Worm (Caenorhabditis elegans): ENCODE results near the gene cox-15.

cox-15 gene

DNA sequence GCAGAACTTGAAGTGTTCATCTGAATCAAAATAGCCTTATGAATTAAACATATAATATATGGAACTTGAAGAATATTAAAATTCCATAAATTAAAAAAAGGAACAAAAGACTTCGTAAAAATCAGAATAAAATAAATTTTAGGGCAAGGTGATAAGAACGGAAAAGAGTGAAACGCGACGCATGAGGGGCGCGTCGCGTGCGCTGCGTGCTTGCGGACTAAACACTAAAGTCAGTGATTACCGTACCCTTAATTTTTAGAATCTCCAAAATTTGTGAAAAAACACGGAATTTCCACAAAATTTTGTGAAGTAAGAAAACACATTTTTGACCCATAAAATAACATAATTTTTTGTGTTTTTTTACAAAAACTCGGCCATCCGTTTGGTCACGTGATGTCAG is 26.4 kb upstream of the cox-15 start, which contains the start of gene T05B9.1:
TSS of gene T05B9.1 (minus strand) at position 20 of the 400 bp plus-strand sequence.
- TF ChIP-seq lin-15B (tag; optimal IDR thresholded peaks at IDR 0.05) (no peak), ama-1 (optimal IDR thresholded peaks at IDR 0.05) (no peak), jun-1 (tag; optimal IDR thresholded peaks at IDR 0.05) (no peak), nhr-47 (tag; optimal IDR thresholded peaks at IDR 0.05) (no peak), nhr-19 (GFP tag; conservative IDR thresholded peaks at IDR 0.05) (no peak), unc-62 (GFP tag; optimal IDR thresholded peaks at IDR 0.05) (no peak), lir-3 (tag; optimal IDR thresholded peaks at IDR 0.05; ENCODE audit: poor library complexity) (no peak), nhr-12 (tag; optimal IDR thresholded peaks at IDR 0.05) (no peak), swsn-7 (tag; optimal IDR thresholded peaks at IDR 0.05) (no peak), nhr-85 (tag) (no peak), rnt-1 (tag; optimal IDR thresholded peaks at IDR 0.05) (no peak)

ce11 chrII:11259766-11260165 is 25.0 kb upstream of the cox-15 start:
- no peak for TF ChIP-seq hlh-4 (tag; optimal IDR thresholded peaks at IDR 0.05)
- no peak for TF ChIP-seq alr-1 (tag; optimal IDR thresholded peaks at IDR 0.05; ENCODE audit: borderline replicate concordance)
- TF ChIP-seq lin-14 (GFP tag; optimal IDR thresholded peaks at IDR 0.05) = no peak
- no peak for TF ChIP-seq hpl-2 (GFP tag; optimal IDR thresholded peaks at IDR 0.05)
- TF ChIP-seq rnt-1 (tag; optimal IDR thresholded peaks at IDR 0.05) = no peak
- no peak for TF ChIP-seq fos-1 (tag; optimal IDR thresholded peaks at IDR 0.05)
- TF ChIP-seq snu-23 (GFP tag; optimal IDR thresholded peaks at IDR 0.05) = no peak
- no peak for TF ChIP-seq mef-2 (tag; optimal IDR thresholded peaks at IDR 0.05)
- TF ChIP-seq mdl-1 (tag; optimal IDR thresholded peaks at IDR 0.05) = no peak
- no peak for TF ChIP-seq elt-3 (tag; optimal IDR thresholded peaks at IDR 0.05)
- TF ChIP-seq swsn-7 (tag; optimal IDR thresholded peaks at IDR 0.05) = no peak
- TF ChIP-seq fkh-10 (GFP tag; optimal IDR thresholded peaks at IDR 0.05) = no peak
- no peak for TF ChIP-seq lir-3 (tag; optimal IDR thresholded peaks at IDR 0.05; ENCODE audit: poor library complexity)
- no peak for TF ChIP-seq ets-5 (GFP tag; IDR thresholded peaks at IDR 0.05)
- no peak for TF ChIP-seq nhr-11 (tag; optimal IDR thresholded peaks at IDR 0.05)

DNA sequence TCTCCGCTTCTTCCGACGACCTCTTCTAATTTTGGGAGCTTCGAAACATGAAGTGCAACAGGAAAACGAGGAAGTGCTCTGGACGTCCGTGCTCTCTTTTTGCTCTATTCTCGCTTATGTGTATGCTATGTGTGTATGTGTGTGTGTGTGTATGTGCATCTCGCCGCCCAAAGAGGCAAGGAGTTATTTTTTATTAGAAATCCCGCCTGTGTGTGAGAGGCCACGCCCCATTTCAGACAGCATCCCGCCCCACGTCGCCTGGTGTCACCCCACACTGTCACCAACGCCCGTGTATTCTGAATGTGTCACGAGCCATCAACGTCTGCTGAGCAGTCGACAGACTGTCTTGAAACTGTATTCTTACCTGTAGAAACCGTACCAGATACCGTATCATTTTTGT is 20.8 kb upstream of the cox-15 start, which contains the start of gene T05B9.2:
TSS of gene T05B9.2 (plus strand) at position 301 of the 400 bp plus-strand sequence.
- TF ChIP-seq nhr-71 (tag; optimal IDR thresholded peaks at IDR 0.05) = no peak
- TF ChIP-seq mdl-1 (tag; optimal IDR thresholded peaks at IDR 0.05) = no peak
- TF ChIP-seq isw-1 (GFP tag; IDR thresholded peaks at IDR 0.05) = no peak
- no peak for TF ChIP-seq nhr-11 (tag; optimal IDR thresholded peaks at IDR 0.05)

ce11 chrII:11247414-11247813 is 12.7 kb upstream of the cox-15 start, which contains the start of gene T06D8.10:
Gene T06D8.10 (minus strand): TSS chrII:11247514.
- TF ChIP-seq lin-14 (GFP tag; optimal IDR thresholded peaks at IDR 0.05) = no peak
- peak; percentile 16 for TF ChIP-seq blmp-1 (tag; optimal IDR thresholded peaks at IDR 0.05)
- TF ChIP-seq nhr-12 (tag; optimal IDR thresholded peaks at IDR 0.05) = no peak
- no peak for TF ChIP-seq nhr-20 (tag; optimal IDR thresholded peaks at IDR 0.05)

ce11 chrII:11246506-11246905 is 11.8 kb upstream of the cox-15 start:
- TF ChIP-seq blmp-1 (tag; optimal IDR thresholded peaks at IDR 0.05) = peak; percentile 95
- no peak for TF ChIP-seq hpl-2 (GFP tag; optimal IDR thresholded peaks at IDR 0.05)

DNA sequence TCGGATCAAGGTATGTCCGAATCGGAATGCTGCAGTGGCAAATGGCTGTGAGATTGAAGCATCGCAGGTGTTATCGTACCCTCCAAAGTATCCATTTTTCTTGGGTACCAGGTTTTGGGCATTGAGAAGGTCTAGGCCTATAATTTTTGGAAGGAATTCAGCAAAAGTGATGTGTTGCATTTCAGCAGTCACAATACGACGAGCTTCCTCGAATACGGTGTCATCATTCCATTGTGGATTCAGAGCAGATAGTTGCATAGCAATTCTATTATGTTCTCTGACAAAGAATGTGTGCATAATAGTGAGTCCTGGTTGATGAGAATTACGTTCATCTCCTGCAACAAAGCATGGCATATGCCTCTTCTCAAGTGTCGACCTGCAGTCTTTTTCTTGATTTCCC is 8.2 kb upstream of the cox-15 start:
- TF ChIP-seq isw-1 (GFP tag; IDR thresholded peaks at IDR 0.05) (no peak), ceh-90 (tag; optimal IDR thresholded peaks at IDR 0.05) (no peak), swsn-7 (tag; optimal IDR thresholded peaks at IDR 0.05) (no peak), sptf-1 (tag; optimal IDR thresholded peaks at IDR 0.05) (no peak), sup-37 (GFP tag; optimal IDR thresholded peaks at IDR 0.05) (no peak), ceh-82 (tag; optimal IDR thresholded peaks at IDR 0.05) (no peak), fos-1 (tag; optimal IDR thresholded peaks at IDR 0.05) (no peak), skn-1 (tag; optimal IDR thresholded peaks at IDR 0.05) (no peak), lin-13 (GFP tag; optimal IDR thresholded peaks at IDR 0.05) (no peak), jun-1 (tag; optimal IDR thresholded peaks at IDR 0.05) (no peak), Y116A8C.19 (tag; optimal IDR thresholded peaks at IDR 0.05; ENCODE audit: borderline replicate concordance) (no peak), lin-39 (tag; optimal IDR thresholded peaks at IDR 0.05) (no peak)

Data from whole organism, L1 larva.